Fruit fly (Drosophila melanogaster) whole organism, adult: ENCODE measurements around the gene Irc.

Source experiments
- CG11617 ChIP-seq: fragments of 200-800 bp; sonication (Bioruptor generic); optimal IDR thresholded peaks from 2 replicates; lab custom pipeline; 2017; ENCODE audit warnings: mild to moderate bottlenecking, missing biosample characterization, missing genetic modification reagents, missing genetic modification characterization
- CG12768 ChIP-seq: fragments of 200-800 bp; sonication (Bioruptor generic); optimal IDR thresholded peaks from 2 replicates; lab custom pipeline; 2017; ENCODE audit warnings: missing biosample characterization, missing genetic modification characterization, mild to moderate bottlenecking, moderate library complexity, missing genetic modification reagents
- CG14711 ChIP-seq: fragments of 200-800 bp; sonication (Bioruptor generic); optimal IDR thresholded peaks from 2 replicates; lab custom pipeline; 2018; ENCODE audit warnings: missing biosample characterization, mild to moderate bottlenecking, missing genetic modification characterization, moderate library complexity
- CG1620 ChIP-seq: fragments of 200-800 bp; sonication (Bioruptor generic); optimal IDR thresholded peaks from 2 replicates; lab custom pipeline; 2016; ENCODE audit warnings: missing biosample characterization, missing genetic modification characterization
- CG33017 ChIP-seq: fragments of 200-800 bp; sonication (Bioruptor generic); optimal IDR thresholded peaks from 2 replicates; lab custom pipeline; 2018; ENCODE audit warnings: missing biosample characterization, mild to moderate bottlenecking, missing genetic modification characterization, moderate library complexity
- CG5204 ChIP-seq: fragments of 200-800 bp; sonication (Bioruptor generic); optimal IDR thresholded peaks from 2 replicates; lab custom pipeline; 2016; ENCODE audit warnings: missing biosample characterization, missing genetic modification characterization
- CG7045 ChIP-seq: fragments of 200-800 bp; sonication (Bioruptor generic); optimal IDR thresholded peaks from 2 replicates; lab custom pipeline; 2017; ENCODE audit warnings: missing biosample characterization, mild to moderate bottlenecking, missing genetic modification characterization
- CG7101 ChIP-seq: fragments of 200-800 bp; sonication (Bioruptor generic); optimal IDR thresholded peaks from 2 replicates; lab custom pipeline; 2018; ENCODE audit warnings: missing biosample characterization, mild to moderate bottlenecking, missing genetic modification characterization, moderate library complexity
- Clk ChIP-seq: fragments of 200-800 bp; sonication (Bioruptor generic); optimal IDR thresholded peaks from 2 replicates; lab custom pipeline; 2017; ENCODE audit warnings: missing biosample characterization, missing genetic modification characterization
- Crg-1 ChIP-seq: fragments of 200-800 bp; sonication (Bioruptor generic); optimal IDR thresholded peaks from 2 replicates; lab custom pipeline; 2016; ENCODE audit warnings: missing biosample characterization, missing genetic modification characterization
- Hr96 ChIP-seq: fragments of 200-800 bp; sonication (Bioruptor generic); optimal IDR thresholded peaks from 2 replicates; lab custom pipeline; 2016; ENCODE audit warnings: missing biosample characterization, missing genetic modification characterization
- Mnt ChIP-seq: fragments of 200-800 bp; sonication (Bioruptor generic); optimal IDR thresholded peaks from 2 replicates; lab custom pipeline; 2016; ENCODE audit warnings: missing biosample characterization, mild to moderate bottlenecking, missing genetic modification characterization
- bab1 ChIP-seq: fragments of 200-800 bp; sonication (Bioruptor generic); optimal IDR thresholded peaks from 3 replicates; lab custom pipeline; 2019; ENCODE audit warnings: missing biosample characterization, mild to moderate bottlenecking, missing genetic modification characterization, moderate library complexity
- cic ChIP-seq: fragments of 200-800 bp; sonication (Bioruptor generic); optimal IDR thresholded peaks from 2 replicates; lab custom pipeline; 2017; ENCODE audit warnings: missing biosample characterization, mild to moderate bottlenecking, missing genetic modification characterization, moderate library complexity
- cnc ChIP-seq, 2 experiments: fragments of >200 bp; optimal IDR thresholded peaks; 2 replicates each; lab custom pipeline; 2017
- kay ChIP-seq: fragments of 200-800 bp; sonication (Bioruptor generic); peaks from one replicate; lab custom pipeline; 2016; ENCODE audit warnings: missing biosample characterization, missing genetic modification characterization, borderline replicate concordance
- ovo ChIP-seq: fragments of 200-800 bp; sonication (Bioruptor generic); optimal IDR thresholded peaks from 2 replicates; lab custom pipeline; 2016; ENCODE audit warnings: missing biosample characterization, missing genetic modification characterization
- pad ChIP-seq: fragments of 200-800 bp; sonication (Bioruptor generic); optimal IDR thresholded peaks from 3 replicates; lab custom pipeline; 2017; ENCODE audit warnings: missing biosample characterization, missing genetic modification characterization, mild to moderate bottlenecking, moderate library complexity, missing genetic modification reagents
- tj ChIP-seq: fragments of 200-800 bp; sonication (Bioruptor generic); optimal IDR thresholded peaks from 3 replicates; lab custom pipeline; 2017; ENCODE audit warnings: missing biosample characterization, mild to moderate bottlenecking, missing genetic modification characterization, moderate library complexity
- toe ChIP-seq: fragments of 200-800 bp; sonication (Bioruptor generic); optimal IDR thresholded peaks from 2 replicates; lab custom pipeline; 2016; ENCODE audit warnings: missing biosample characterization, missing genetic modification characterization

Gene Irc

DNA sequence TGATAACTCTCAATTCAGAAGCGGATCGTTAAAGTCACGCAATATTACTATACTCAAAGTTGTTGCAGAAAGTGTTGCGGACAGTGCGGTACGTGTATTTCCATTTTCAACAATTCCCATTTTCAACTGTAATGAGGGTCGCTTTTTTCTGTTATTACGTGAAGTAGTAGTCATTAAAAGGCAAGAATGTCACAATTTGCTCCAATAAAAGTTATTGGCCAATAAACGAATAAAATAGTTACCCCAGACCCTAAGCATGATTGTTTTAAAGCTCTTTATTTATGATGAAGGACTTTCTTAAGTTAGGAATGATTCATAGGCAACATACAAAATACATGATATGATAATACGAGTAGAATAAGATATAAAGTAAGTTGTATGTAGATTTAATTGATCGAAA is 4.7 kb downstream of the Irc start:
- TF ChIP-seq Crg-1 (GFP tag; lab: Kevin White, UChicago): no peak
- TF ChIP-seq cnc (optimal IDR thresholded peaks at IDR 0.05; lab: Kevin White, UChicago): no peak
- no peak for TF ChIP-seq Clk
- no peak for TF ChIP-seq cic (GFP tag; lab: Kevin White, UChicago)
- TF ChIP-seq toe (GFP tag; lab: Kevin White, UChicago): no peak
- TF ChIP-seq Mnt (GFP tag; lab: Kevin White, UChicago): no peak

DNA sequence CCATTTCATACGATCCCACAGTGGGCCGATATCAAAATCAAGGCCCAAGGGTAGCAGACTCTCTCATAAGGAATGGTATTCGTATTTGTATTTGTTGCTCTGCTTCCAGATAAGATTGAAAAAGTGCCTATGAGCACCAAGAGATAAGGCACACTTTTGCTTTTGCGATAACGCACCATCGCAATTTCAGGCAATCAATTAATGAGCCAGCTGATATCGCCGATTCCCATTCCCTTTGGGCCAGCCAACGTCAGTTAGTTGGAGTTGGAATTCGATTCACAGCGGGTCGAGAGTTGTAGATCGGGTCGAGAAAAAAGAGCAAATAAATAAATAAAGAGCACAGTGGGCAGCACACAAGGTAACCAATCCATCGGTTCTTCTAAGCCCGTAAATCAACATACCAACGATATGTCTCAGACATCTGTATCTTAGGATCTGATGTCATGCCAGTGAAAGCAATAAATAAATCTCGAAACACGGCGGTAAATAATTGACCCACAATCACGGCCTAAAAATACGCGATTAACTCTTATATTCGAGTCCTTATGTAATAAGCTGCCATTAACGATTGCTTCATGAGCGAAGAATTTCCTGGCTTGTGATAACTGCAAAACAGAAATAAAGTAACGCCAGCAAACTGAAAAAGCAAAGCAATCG is 5.5 kb downstream of the Irc start, which contains the start of gene CG8907:
TSS of gene CG8907 (plus strand) at position 252 of the 657 bp plus-strand sequence.
- TF ChIP-seq kay: peak; percentile 46
- no peak for TF ChIP-seq toe (GFP tag; lab: Kevin White, UChicago)
- TF ChIP-seq cic (GFP tag; lab: Kevin White, UChicago): peak; percentile 20

DNA sequence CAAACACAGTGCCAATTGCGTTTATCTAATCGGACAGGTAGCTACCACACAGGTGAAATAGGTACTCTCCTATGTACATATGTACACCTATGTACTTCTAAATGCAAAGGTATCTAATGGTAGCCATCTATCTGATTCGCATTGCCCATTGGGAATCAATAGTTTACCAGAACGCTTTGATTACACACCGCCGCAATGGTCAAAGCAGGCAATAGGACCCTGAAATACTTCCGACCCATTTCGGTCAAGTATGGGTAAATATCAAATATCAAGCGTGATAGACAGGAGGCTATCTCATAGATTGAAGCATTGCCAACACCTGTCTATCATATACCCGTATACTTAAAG is 6.0 kb downstream of the Irc start:
- TF ChIP-seq Clk (no peak), ovo (no peak), CG33017 (tag; lab: Kevin White, UChicago) (no peak), kay (no peak), CG14711 (tag; lab: Kevin White, UChicago) (no peak), tj (GFP tag; lab: Kevin White, UChicago) (no peak), Hr96 (GFP tag; lab: Kevin White, UChicago) (no peak), Crg-1 (GFP tag; lab: Kevin White, UChicago) (no peak), CG11617 (no peak), bab1 (GFP tag; lab: Kevin White, UChicago) (no peak), toe (GFP tag; lab: Kevin White, UChicago) (no peak), CG5204 (GFP tag; lab: Kevin White, UChicago) (no peak), Mnt (GFP tag; lab: Kevin White, UChicago) (no peak), CG12768 (GFP tag; lab: Kevin White, UChicago) (no peak), cic (GFP tag; lab: Kevin White, UChicago) (no peak), pad (GFP tag; lab: Kevin White, UChicago) (no peak), CG7101 (no peak), cnc (optimal IDR thresholded peaks at IDR 0.05; lab: Kevin White, UChicago) (no peak), CG1620 (GFP tag; lab: Kevin White, UChicago) (no peak)

DNA sequence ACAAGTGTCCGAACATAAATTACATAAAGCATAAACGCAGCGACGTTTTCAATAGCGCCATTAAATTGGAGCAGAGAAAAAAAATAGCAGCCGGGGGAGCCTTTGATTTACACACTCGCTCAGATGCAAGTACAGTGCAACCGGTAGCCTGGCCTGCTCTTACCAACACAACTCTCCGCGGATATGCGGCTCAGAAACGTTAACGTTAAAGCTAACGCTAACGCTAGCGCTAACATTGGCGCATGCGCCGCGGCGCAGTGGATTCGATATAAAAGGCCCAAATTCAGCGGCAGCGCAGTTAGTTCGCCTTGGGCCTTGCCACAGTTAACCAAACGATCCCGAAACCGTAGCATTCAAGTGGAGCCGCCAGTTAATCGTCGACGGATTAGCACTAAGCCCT is 11.6 kb downstream of the Irc start, which contains the start of gene Pxd:
TSS of gene Pxd (plus strand) at position 301 of the 400 bp plus-strand sequence.
- TF ChIP-seq cic (GFP tag; lab: Kevin White, UChicago): no peak
- no peak for TF ChIP-seq CG7045 (GFP tag; lab: Kevin White, UChicago)

dm6 chr3R:17016193-17016592 is 13.5 kb downstream of the Irc start:
- no peak for TF ChIP-seq cic (GFP tag; lab: Kevin White, UChicago)
- TF ChIP-seq CG11617: no peak

dm6 chr3R:17018902-17019527 is 16.3 kb downstream of the Irc start:
- TF ChIP-seq CG7045 (GFP tag; lab: Kevin White, UChicago): no peak
- TF ChIP-seq kay: peak; percentile 36
- peak; percentile 7 for TF ChIP-seq CG5204 (GFP tag; lab: Kevin White, UChicago)

DNA sequence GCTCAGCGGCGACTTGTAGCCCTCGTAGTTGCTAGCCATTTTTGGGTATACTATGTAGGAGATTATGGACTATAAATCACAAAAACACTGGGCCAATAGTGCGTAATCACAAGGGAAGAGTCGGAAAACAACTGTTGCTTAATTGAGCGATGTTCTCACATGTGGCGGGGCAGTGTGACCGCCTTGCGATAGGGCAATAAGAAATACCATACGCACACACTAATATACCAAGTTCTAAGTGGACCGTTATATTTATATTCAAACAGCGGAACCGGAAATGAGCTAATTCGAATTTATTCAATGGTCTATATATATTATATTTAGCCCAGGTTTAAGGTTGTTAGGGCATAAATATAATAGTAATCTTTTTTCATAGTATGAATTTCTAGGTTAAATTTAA is 18.3 kb downstream of the Irc start, which contains the start of gene Adsl:
TSS of gene Adsl (minus strand) at position 165 of the 400 bp plus-strand sequence.
- TF ChIP-seq Hr96 (GFP tag; lab: Kevin White, UChicago) (peak; percentile 18), Crg-1 (GFP tag; lab: Kevin White, UChicago) (no peak), CG7045 (GFP tag; lab: Kevin White, UChicago) (peak; percentile 24), CG14711 (tag; lab: Kevin White, UChicago) (peak; percentile 23), cic (GFP tag; lab: Kevin White, UChicago) (no peak), CG33017 (tag; lab: Kevin White, UChicago) (peak; percentile 56), ovo (peak; percentile 51), CG1620 (GFP tag; lab: Kevin White, UChicago) (peak; percentile 18), CG7101 (peak; percentile 59), CG11617 (peak; percentile 65), toe (GFP tag; lab: Kevin White, UChicago) (no peak), CG12768 (GFP tag; lab: Kevin White, UChicago) (no peak), kay (peak; percentile 82), bab1 (GFP tag; lab: Kevin White, UChicago) (peak; percentile 85), Mnt (GFP tag; lab: Kevin White, UChicago) (peak; percentile 84), tj (GFP tag; lab: Kevin White, UChicago) (peak; percentile 28), pad (GFP tag; lab: Kevin White, UChicago) (peak; percentile 46), Clk (no peak)
